Worm (Caenorhabditis elegans) whole organism, late embryonic: ENCODE data around the gene Y27F2A.10.
"Not testable (repeated sequence)": the region's sequence is repeated elsewhere in the genome, so short reads cannot be mapped to it uniquely, and the experiment has no call there.

Source experiments
- C08G9.2 ChIP-seq: sonication (generic microtip); optimal IDR thresholded peaks from 2 replicates; lab custom pipeline; 2016; ENCODE audit warnings: mild to moderate bottlenecking, missing genetic modification characterization, moderate library complexity, missing compliant biosample characterization
- K02D7.2 ChIP-seq: sonication (generic microtip); optimal IDR thresholded peaks from 2 replicates; lab custom pipeline; 2017; ENCODE audit warnings: mild to moderate bottlenecking, missing genetic modification characterization, missing compliant biosample characterization
- ceh-14 ChIP-seq: sonication (generic microtip); optimal IDR thresholded peaks from 2 replicates; lab custom pipeline; 2016; ENCODE audit warnings: missing genotype, missing genetic modification characterization, missing compliant biosample characterization
- ceh-18 ChIP-seq: sonication (generic microtip); optimal IDR thresholded peaks from 2 replicates; lab custom pipeline; 2016; ENCODE audit warnings: missing genetic modification characterization, missing compliant biosample characterization
- ceh-30 ChIP-seq: fragments of 150-350 bp; optimal IDR thresholded peaks from 2 replicates; lab custom pipeline; 2014; ENCODE audit warnings: missing biosample characterization, missing genetic modification characterization
- ceh-45 ChIP-seq: fragments of 200-800 bp; sonication (Bioruptor generic); IDR thresholded peaks from 2 replicates; pipeline ENCODE4 v1.3.6; 2022; ENCODE audit warnings: missing genetic modification reagents, missing genetic modification characterization, missing compliant biosample characterization
- ceh-6 ChIP-seq: fragments of 200-800 bp; sonication (Bioruptor generic); optimal IDR thresholded peaks from 2 replicates; lab custom pipeline; 2018; ENCODE audit warnings: mild to moderate bottlenecking, missing genetic modification characterization, missing compliant biosample characterization
- ceh-9 ChIP-seq: sonication (generic microtip); optimal IDR thresholded peaks from 2 replicates; lab custom pipeline; 2016; ENCODE audit warnings: mild to moderate bottlenecking, missing genetic modification characterization, inconsistent platforms, missing compliant biosample characterization
- che-1 ChIP-seq: sonication (generic microtip); optimal IDR thresholded peaks from 2 replicates; lab custom pipeline; 2016; ENCODE audit warnings: mild to moderate bottlenecking, missing genetic modification characterization, missing compliant biosample characterization
- elt-2 ChIP-seq: sonication (generic microtip); optimal IDR thresholded peaks from 2 replicates; lab custom pipeline; 2016; ENCODE audit warnings: missing genetic modification reagents, missing genetic modification characterization, missing compliant biosample characterization
- fkh-10 ChIP-seq: fragments of 150-350 bp; optimal IDR thresholded peaks from 2 replicates; lab custom pipeline; 2014; ENCODE audit warnings: missing biosample characterization, missing genetic modification reagents, missing genetic modification characterization
- gmeb-2 ChIP-seq: sonication (generic microtip); optimal IDR thresholded peaks from 2 replicates; lab custom pipeline; 2016; ENCODE audit warnings: missing genetic modification characterization, inconsistent platforms, missing compliant biosample characterization
- hlh-13 ChIP-seq: fragments of 200-800 bp; sonication (Bioruptor generic); optimal IDR thresholded peaks from 2 replicates; lab custom pipeline; 2018; ENCODE audit warnings: mild to moderate bottlenecking, missing genetic modification characterization, missing compliant biosample characterization
- hlh-15 ChIP-seq: sonication (generic microtip); optimal IDR thresholded peaks from 2 replicates; lab custom pipeline; 2016; ENCODE audit warnings: missing genetic modification characterization, missing compliant biosample characterization
- hlh-30 ChIP-seq: sonication (generic microtip); optimal IDR thresholded peaks from 2 replicates; lab custom pipeline; 2017; ENCODE audit warnings: antibody characterized with exemption, missing genetic modification characterization, missing compliant biosample characterization; ENCODE audit not compliant: insufficient read depth
- hlh-6 ChIP-seq: sonication (generic microtip); optimal IDR thresholded peaks from 2 replicates; lab custom pipeline; 2016; ENCODE audit warnings: missing genotype, missing genetic modification characterization, missing compliant biosample characterization
- lim-6 ChIP-seq: sonication (generic microtip); optimal IDR thresholded peaks from 2 replicates; lab custom pipeline; 2016; ENCODE audit warnings: missing genetic modification characterization, missing compliant biosample characterization
- madf-2 ChIP-seq: sonication (generic microtip); optimal IDR thresholded peaks from 2 replicates; lab custom pipeline; 2017; ENCODE audit warnings: missing genetic modification characterization, missing compliant biosample characterization
- mec-3 ChIP-seq: sonication (generic microtip); optimal IDR thresholded peaks from 2 replicates; lab custom pipeline; 2016; ENCODE audit warnings: borderline replicate concordance, missing genetic modification characterization, missing compliant biosample characterization
- npax-4 ChIP-seq: sonication (generic microtip); optimal IDR thresholded peaks from 2 replicates; lab custom pipeline; 2016; ENCODE audit warnings: missing genetic modification characterization, missing compliant biosample characterization
- odd-2 ChIP-seq: sonication (generic microtip); optimal IDR thresholded peaks from 2 replicates; lab custom pipeline; 2017; ENCODE audit warnings: antibody characterized with exemption, mild to moderate bottlenecking, missing genetic modification characterization, missing compliant biosample characterization
- pha-4 ChIP-seq: fragments of 150-350 bp; optimal IDR thresholded peaks from 2 replicates; lab custom pipeline; 2018; ENCODE audit warnings: missing biosample characterization, missing genetic modification reagents, missing genetic modification characterization
- pros-1 ChIP-seq: fragments of 150-350 bp; optimal IDR thresholded peaks from 2 replicates; lab custom pipeline; 2014; ENCODE audit warnings: missing biosample characterization, missing genetic modification reagents, missing genetic modification characterization
- ref-2 ChIP-seq: sonication (generic microtip); optimal IDR thresholded peaks from 2 replicates; lab custom pipeline; 2016; ENCODE audit warnings: missing genetic modification characterization, missing compliant biosample characterization
- rnt-1 ChIP-seq: sonication (generic microtip); optimal IDR thresholded peaks from 2 replicates; lab custom pipeline; 2016; ENCODE audit warnings: missing genetic modification characterization, missing compliant biosample characterization
- sdc-2 ChIP-seq: sonication (generic microtip); optimal IDR thresholded peaks from 2 replicates; lab custom pipeline; 2016; ENCODE audit warnings: missing genotype, missing genetic modification characterization, missing compliant biosample characterization
- sox-4 ChIP-seq: sonication (generic microtip); optimal IDR thresholded peaks from 2 replicates; lab custom pipeline; 2017; ENCODE audit warnings: mild to moderate bottlenecking, missing genetic modification characterization, inconsistent platforms, missing compliant biosample characterization
- tbx-2 ChIP-seq: sonication (generic microtip); optimal IDR thresholded peaks from 2 replicates; lab custom pipeline; 2016; ENCODE audit warnings: missing genetic modification characterization, missing compliant biosample characterization
- unc-55 ChIP-seq: sonication (generic microtip); optimal IDR thresholded peaks from 2 replicates; lab custom pipeline; 2017; ENCODE audit warnings: missing biosample characterization, missing genetic modification reagents, missing genetic modification characterization
- unc-86 ChIP-seq: sonication (generic microtip); optimal IDR thresholded peaks from 2 replicates; lab custom pipeline; 2016; ENCODE audit warnings: missing genetic modification characterization, missing compliant biosample characterization
- zip-5 ChIP-seq: sonication (generic microtip); optimal IDR thresholded peaks from 2 replicates; lab custom pipeline; 2016; ENCODE audit warnings: missing genetic modification characterization, missing compliant biosample characterization

The Y27F2A.10 gene

DNA sequence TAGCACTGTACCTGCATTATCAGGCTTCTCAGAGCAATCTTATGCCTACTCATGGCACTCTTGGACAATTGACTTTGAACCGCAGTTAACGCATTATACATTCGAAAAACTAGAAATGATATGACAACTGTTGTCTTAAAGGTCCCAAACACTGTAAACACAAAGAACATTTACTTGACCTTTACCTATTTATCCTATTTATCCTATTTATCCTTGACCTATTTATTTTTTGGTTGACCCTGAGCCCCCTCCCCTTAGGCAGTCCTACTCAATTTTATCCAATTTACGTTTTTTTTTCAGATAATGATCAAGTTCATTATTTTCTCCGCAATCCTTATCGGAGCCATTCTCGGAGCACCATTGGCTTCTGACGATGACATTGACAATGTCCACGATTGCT is 20.5 kb downstream of the Y27F2A.10 start, which contains the start of the genes T10D4.14 and T10D4.19:
T10D4.14 (minus strand) TSS at position 101 of the 400 bp plus-strand sequence.
T10D4.19 (plus strand) TSS at position 304 of the 400 bp plus-strand sequence.
- TF ChIP-seq lim-6 (tag; lab: Kevin White, UChicago) (no peak), unc-55 (no peak)

DNA sequence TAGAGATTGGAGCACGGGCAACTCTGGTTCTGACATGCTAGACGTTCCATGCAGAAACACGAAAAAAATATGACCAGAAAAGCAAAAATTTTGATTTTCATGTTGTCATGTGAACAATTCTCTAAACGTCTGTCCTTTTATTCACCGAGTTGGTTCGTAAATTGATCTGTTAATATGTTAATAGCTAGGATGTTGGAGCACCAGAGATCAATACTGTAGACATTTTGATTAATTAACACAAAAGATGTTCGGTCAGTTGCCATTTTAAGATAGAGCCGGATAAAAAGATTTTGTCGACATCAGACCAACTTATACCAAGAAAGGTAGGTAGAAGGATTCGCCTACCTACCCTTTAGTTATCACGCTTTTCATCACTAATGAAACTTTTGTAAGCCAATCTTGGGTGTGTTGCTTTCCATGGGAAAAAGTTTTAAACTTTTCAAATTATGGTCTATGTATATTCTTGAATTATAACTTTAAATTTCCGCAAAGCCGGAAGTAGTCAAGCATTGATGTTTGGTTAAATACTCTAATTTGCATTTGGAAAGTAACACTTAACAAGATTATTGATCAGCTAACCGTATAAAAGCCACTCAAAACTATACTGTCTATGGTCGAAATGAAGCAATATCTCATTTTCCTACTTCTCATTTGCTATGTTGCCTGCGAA is 22.4 kb downstream of the Y27F2A.10 start, which contains the start of the genes T10D4.11 and T10D4.1:
T10D4.11 (minus strand) TSS at position 101 of the 670 bp plus-strand sequence.
T10D4.1 (plus strand) TSS at position 620 of the 670 bp plus-strand sequence.
- TF ChIP-seq elt-2 (tag; lab: Kevin White, UChicago) (no peak), hlh-13 (GFP tag; lab: Kevin White, UChicago) (no peak), odd-2 (tag; lab: Kevin White, UChicago) (no peak), pha-4 (no peak), npax-4 (tag; lab: Kevin White, UChicago) (no peak), pros-1 (tag; lab: Kevin White, UChicago) (no peak), tbx-2 (tag; lab: Kevin White, UChicago) (no peak), mec-3 (no peak), che-1 (no peak)

DNA sequence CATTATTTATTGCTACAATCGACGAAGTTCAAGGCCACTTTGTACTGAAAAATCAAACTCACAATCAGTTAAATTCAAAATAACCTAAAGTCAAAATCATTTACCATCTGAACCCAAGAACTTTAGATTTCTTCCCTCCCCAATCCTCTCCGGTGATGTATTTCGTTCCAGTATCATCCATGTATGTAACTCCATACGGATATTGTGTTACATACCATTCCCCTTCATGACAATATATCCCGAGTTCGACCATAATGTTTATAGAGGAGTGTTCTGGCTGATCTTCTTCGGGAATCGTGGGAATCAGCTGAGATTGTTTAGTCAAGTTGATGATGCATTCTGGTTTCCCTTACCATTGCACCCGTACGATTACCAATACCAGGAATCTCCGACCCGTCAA is 23.7 kb downstream of the Y27F2A.10 start:
- TF ChIP-seq rnt-1 (tag; lab: Kevin White, UChicago) (no peak), ref-2 (tag; lab: Kevin White, UChicago) (no peak), sox-4 (tag; lab: Kevin White, UChicago) (no peak), ceh-14 (tag; lab: Kevin White, UChicago) (no peak), hlh-15 (no peak), tbx-2 (tag; lab: Kevin White, UChicago) (no peak), che-1 (no peak), lim-6 (tag; lab: Kevin White, UChicago) (no peak), ceh-18 (tag; lab: Kevin White, UChicago) (no peak), sdc-2 (tag; lab: Kevin White, UChicago) (no peak), odd-2 (tag; lab: Kevin White, UChicago) (no peak), K02D7.2 (tag; lab: Kevin White, UChicago) (no peak), hlh-6 (tag; lab: Kevin White, UChicago) (no peak)

DNA sequence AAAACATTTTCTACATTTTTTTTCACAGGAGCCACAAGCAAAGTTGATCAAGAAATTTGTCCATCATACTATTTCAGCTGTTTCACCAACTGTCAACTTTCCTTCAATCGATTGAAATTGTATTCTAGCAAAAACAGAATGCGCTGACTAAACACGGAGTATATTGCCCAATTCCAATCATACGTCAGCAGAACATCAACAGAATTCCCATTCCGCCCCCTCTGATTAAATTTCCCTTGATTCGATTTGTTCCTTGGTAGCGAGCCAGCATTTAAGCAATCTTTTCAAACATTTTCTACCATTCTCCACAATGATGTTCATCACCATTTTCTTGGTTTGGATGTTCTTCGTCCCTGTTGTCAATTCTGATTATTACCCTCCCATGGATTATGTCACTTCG is 26.2 kb downstream of the Y27F2A.10 start, which contains the start of gene T10D4.15:
T10D4.15 (plus strand) TSS at position 301 of the 400 bp plus-strand sequence.
- TF ChIP-seq fkh-10 (GFP tag; lab: Kevin White, UChicago) (no peak), ceh-18 (tag; lab: Kevin White, UChicago) (no peak), lim-6 (tag; lab: Kevin White, UChicago) (no peak), odd-2 (tag; lab: Kevin White, UChicago) (no peak), ceh-45 (no peak), elt-2 (tag; lab: Kevin White, UChicago) (no peak), ceh-30 (tag; lab: Kevin White, UChicago) (no peak), zip-5 (tag; lab: Kevin White, UChicago) (no peak), ceh-9 (tag; lab: Kevin White, UChicago) (no peak), ceh-14 (tag; lab: Kevin White, UChicago) (no peak), C08G9.2 (tag; lab: Kevin White, UChicago) (no peak), ref-2 (tag; lab: Kevin White, UChicago) (no peak), madf-2 (tag; lab: Kevin White, UChicago) (no peak)

DNA sequence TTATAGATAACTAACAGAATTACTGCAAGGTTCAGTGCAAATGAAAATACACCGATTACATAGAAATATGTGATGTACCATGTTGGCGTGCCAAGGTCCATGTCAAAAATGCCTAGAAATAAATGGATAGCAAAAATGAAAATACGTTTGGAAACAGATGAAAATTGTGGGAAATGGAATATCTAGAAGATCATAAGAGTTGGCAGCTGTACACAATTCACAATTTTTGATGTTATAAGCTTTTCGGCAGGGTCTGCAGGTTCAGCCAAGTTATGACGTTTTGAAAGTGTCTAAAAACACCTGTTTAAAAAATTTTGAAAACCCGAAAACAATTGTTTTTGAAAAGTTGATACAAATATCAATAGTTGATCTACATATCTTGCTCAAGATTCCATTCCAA is 27.5 kb downstream of the Y27F2A.10 start, which contains the start of gene sri-43:
sri-43 (minus strand) TSS at position 101 of the 400 bp plus-strand sequence.
- not testable (repeated sequence) for TF ChIP-seq pha-4; unc-86 (tag; lab: Kevin White, UChicago); mec-3

- not testable (repeated sequence) for TF ChIP-seq ceh-6 (GFP tag; lab: Kevin White, UChicago); gmeb-2 (tag; lab: Kevin White, UChicago); hlh-30 (tag; lab: Kevin White, UChicago)
Measured at ce11 chrII:3142855-3143254, 29.2 kb downstream of the Y27F2A.10 start, which contains the start of gene sri-42. TSS of gene sri-42 (minus strand) at chrII:3142955.
